Worm (Caenorhabditis elegans) whole organism, L1 larva: ENCODE results near the gene dhgd-1.
A peak's percentile ranks its signal among the peaks of the same experiment; 100 is the strongest.
"Not testable (repeated sequence)": the region's sequence is repeated elsewhere in the genome, so short reads cannot be mapped to it uniquely, and the experiment has no call there.

Experiments
- C04F5.9 ChIP-seq: sonication (generic microtip); optimal IDR thresholded peaks from 2 replicates; lab custom pipeline; 2016; ENCODE audit warnings: missing genetic modification characterization, missing compliant biosample characterization
- F16B12.6 ChIP-seq: fragments of 150-350 bp; optimal IDR thresholded peaks from 2 replicates; lab custom pipeline; 2014; ENCODE audit warnings: missing biosample characterization, missing genetic modification characterization
- aly-2 ChIP-seq: fragments of 150-350 bp; optimal IDR thresholded peaks from 2 replicates; lab custom pipeline; 2014; ENCODE audit warnings: missing biosample characterization, missing genetic modification characterization
- ama-1 ChIP-seq: fragments of 150-350 bp; optimal IDR thresholded peaks from 2 replicates; lab custom pipeline; 2014
- blmp-1 ChIP-seq: fragments of 150-350 bp; optimal IDR thresholded peaks from 2 replicates; lab custom pipeline; 2014; ENCODE audit warnings: missing biosample characterization, missing genetic modification characterization
- ceh-63 ChIP-seq: fragments of 200-800 bp; sonication (Bioruptor generic); optimal IDR thresholded peaks from 2 replicates; lab custom pipeline; 2018; ENCODE audit warnings: mild to moderate bottlenecking, missing genetic modification characterization, missing compliant biosample characterization
- ceh-8 ChIP-seq: fragments of 200-800 bp; sonication (Bioruptor generic); optimal IDR thresholded peaks from 2 replicates; lab custom pipeline; 2018; ENCODE audit warnings: mild to moderate bottlenecking, missing genetic modification characterization, moderate library complexity, missing compliant biosample characterization
- ceh-82 ChIP-seq, 3 experiments: fragments of 150-350 bp in 1 of 3; sonication (generic microtip) in 2 of 3; optimal IDR thresholded peaks; 2 replicates each; lab custom pipeline; 2014 to 2017; ENCODE audit warnings: missing biosample characterization in 3 of 3, missing genetic modification characterization in 3 of 3
- ceh-88 ChIP-seq: fragments of 200-800 bp; sonication (Bioruptor generic); IDR thresholded peaks from 2 replicates; pipeline ENCODE4 v1.3.6; 2022; ENCODE audit warnings: missing genetic modification characterization, missing compliant biosample characterization
- ceh-90 ChIP-seq: sonication (generic microtip); optimal IDR thresholded peaks from 2 replicates; lab custom pipeline; 2016; ENCODE audit warnings: missing genetic modification characterization, missing compliant biosample characterization
- ces-1 ChIP-seq: fragments of 150-350 bp; optimal IDR thresholded peaks from 2 replicates; lab custom pipeline; 2014; ENCODE audit warnings: missing biosample characterization, missing genetic modification reagents, missing genetic modification characterization
- efl-1 ChIP-seq, 4 experiments: fragments of 150-350 bp; optimal IDR thresholded peaks in 3 of 4; peaks in 1 of 4; 1 replicate in 1 of 4; 2 replicates in 3 of 4; lab custom pipeline; 2014; ENCODE audit warnings: missing biosample characterization in 2 of 4, missing genetic modification characterization in 2 of 4, missing genetic modification reagents in 2 of 4
- efl-3 ChIP-seq: fragments of 200-800 bp; sonication (Bioruptor generic); optimal IDR thresholded peaks from 2 replicates; lab custom pipeline; 2018; ENCODE audit warnings: mild to moderate bottlenecking, missing genetic modification characterization, missing compliant biosample characterization
- egl-27 ChIP-seq, 2 experiments: fragments of 150-350 bp in 1 of 2; sonication (generic microtip); optimal IDR thresholded peaks; 3 replicates each; lab custom pipeline; 2017 to 2018; ENCODE audit warnings: missing biosample characterization in 2 of 2, missing genetic modification characterization in 2 of 2, missing genetic modification reagents in 2 of 2
- elt-2 ChIP-seq: sonication (generic microtip); optimal IDR thresholded peaks from 2 replicates; lab custom pipeline; 2016; ENCODE audit warnings: missing genetic modification characterization, mild to moderate bottlenecking, inconsistent platforms, missing compliant biosample characterization, missing genetic modification reagents
- elt-3 ChIP-seq, 6 experiments: fragments of 150-350 bp in 1 of 6; sonication (generic microtip); optimal IDR thresholded peaks; 2 replicates each; lab custom pipeline; 2017 to 2018; ENCODE audit warnings: missing biosample characterization in 6 of 6, missing genetic modification characterization in 6 of 6, inconsistent platforms in 1 of 6
- ets-5 ChIP-seq: fragments of 200-800 bp; sonication (Bioruptor generic); IDR thresholded peaks from 2 replicates; pipeline ENCODE4 v1.3.6; 2022; ENCODE audit warnings: missing genetic modification characterization, missing compliant biosample characterization
- fkh-4 ChIP-seq: sonication (generic microtip); optimal IDR thresholded peaks from 2 replicates; lab custom pipeline; 2016; ENCODE audit warnings: missing compliant biosample characterization, missing genetic modification characterization, borderline replicate concordance
- fos-1 ChIP-seq: fragments of 150-350 bp; optimal IDR thresholded peaks from 2 replicates; lab custom pipeline; 2014; ENCODE audit warnings: missing biosample characterization, missing genetic modification characterization
- hlh-17 ChIP-seq: fragments of 200-800 bp; sonication (Bioruptor generic); optimal IDR thresholded peaks from 2 replicates; lab custom pipeline; 2018; ENCODE audit warnings: missing genetic modification characterization, mild to moderate bottlenecking, missing compliant biosample characterization, moderate library complexity, borderline replicate concordance
- hlh-4 ChIP-seq: sonication (generic microtip); optimal IDR thresholded peaks from 2 replicates; lab custom pipeline; 2016; ENCODE audit warnings: mild to moderate bottlenecking, missing genetic modification characterization, missing compliant biosample characterization
- irx-1 ChIP-seq: sonication (generic microtip); optimal IDR thresholded peaks from 2 replicates; lab custom pipeline; 2016; ENCODE audit warnings: missing genetic modification characterization, missing compliant biosample characterization
- jun-1 ChIP-seq: fragments of 150-350 bp; optimal IDR thresholded peaks from 2 replicates; lab custom pipeline; 2014; ENCODE audit warnings: missing biosample characterization, missing genetic modification reagents, missing genetic modification characterization
- lin-13 ChIP-seq: fragments of 150-350 bp; optimal IDR thresholded peaks from 2 replicates; lab custom pipeline; 2014; ENCODE audit warnings: missing biosample characterization, missing genetic modification reagents, missing genetic modification characterization
- lin-15B ChIP-seq: fragments of 150-350 bp; sonication (generic microtip); optimal IDR thresholded peaks from 3 replicates; lab custom pipeline; 2014; ENCODE audit warnings: missing biosample characterization, missing genetic modification characterization
- lin-35 ChIP-seq, 2 experiments: fragments of 150-350 bp; optimal IDR thresholded peaks; 2 replicates each; lab custom pipeline; 2014; ENCODE audit warnings: missing biosample characterization in 2 of 2, missing genetic modification characterization in 2 of 2, missing genetic modification reagents in 2 of 2
- lin-39 ChIP-seq: fragments of 150-350 bp; optimal IDR thresholded peaks from 2 replicates; lab custom pipeline; 2014; ENCODE audit warnings: missing biosample characterization, missing genetic modification reagents, missing genetic modification characterization
- lsy-2 ChIP-seq, 2 experiments: fragments of 150-350 bp; optimal IDR thresholded peaks; 2 replicates each; lab custom pipeline; 2014; ENCODE audit warnings: missing biosample characterization in 2 of 2, missing genetic modification characterization in 2 of 2
- mdl-1 ChIP-seq, 2 experiments: fragments of 150-350 bp; optimal IDR thresholded peaks; 2 replicates each; lab custom pipeline; 2014 to 2017; ENCODE audit warnings: missing biosample characterization in 2 of 2, missing genetic modification characterization in 2 of 2, inconsistent platforms in 1 of 2
- mep-1 ChIP-seq: fragments of 150-350 bp; optimal IDR thresholded peaks from 2 replicates; lab custom pipeline; 2014; ENCODE audit warnings: missing biosample characterization, missing genetic modification characterization
- nhr-11 ChIP-seq: fragments of 150-350 bp; optimal IDR thresholded peaks from 2 replicates; lab custom pipeline; 2014; ENCODE audit warnings: missing biosample characterization, missing genetic modification characterization
- nhr-12 ChIP-seq: sonication (generic microtip); optimal IDR thresholded peaks from 2 replicates; lab custom pipeline; 2017; ENCODE audit warnings: missing biosample characterization, missing genetic modification characterization
- nhr-19 ChIP-seq: fragments of 200-800 bp; sonication (Bioruptor generic); conservative IDR thresholded peaks from 2 replicates; pipeline ENCODE4 v1.3.6; 2022; ENCODE audit warnings: missing genetic modification characterization, missing compliant biosample characterization
- nhr-20 ChIP-seq: sonication (generic microtip); optimal IDR thresholded peaks from 2 replicates; lab custom pipeline; 2016; ENCODE audit warnings: mild to moderate bottlenecking, missing genetic modification characterization, missing compliant biosample characterization
- nhr-47 ChIP-seq: sonication (generic microtip); optimal IDR thresholded peaks from 2 replicates; lab custom pipeline; 2016; ENCODE audit warnings: mild to moderate bottlenecking, missing genetic modification characterization, moderate library complexity, missing compliant biosample characterization
- nhr-71 ChIP-seq: sonication (generic microtip); optimal IDR thresholded peaks from 2 replicates; lab custom pipeline; 2016; ENCODE audit warnings: mild to moderate bottlenecking, missing genetic modification characterization, moderate library complexity, missing compliant biosample characterization
- nhr-84 ChIP-seq: sonication (generic microtip); optimal IDR thresholded peaks from 2 replicates; lab custom pipeline; 2017; ENCODE audit warnings: missing biosample characterization, missing genetic modification characterization
- nhr-85 ChIP-seq: sonication (generic microtip); peaks from one replicate; lab custom pipeline; 2016; ENCODE audit warnings: missing genetic modification characterization, inconsistent platforms, missing compliant biosample characterization
- nhr-90 ChIP-seq: sonication (generic microtip); optimal IDR thresholded peaks from 2 replicates; lab custom pipeline; 2016; ENCODE audit warnings: mild to moderate bottlenecking, missing genetic modification characterization, missing compliant biosample characterization; ENCODE audit not compliant: poor library complexity
- pag-3 ChIP-seq: sonication (generic microtip); optimal IDR thresholded peaks from 2 replicates; lab custom pipeline; 2017; ENCODE audit warnings: missing genetic modification characterization, mild to moderate bottlenecking, missing compliant biosample characterization, antibody characterized with exemption, borderline replicate concordance; ENCODE audit not compliant: insufficient read depth
- skn-1 ChIP-seq: fragments of 150-350 bp; optimal IDR thresholded peaks from 2 replicates; lab custom pipeline; 2014; ENCODE audit warnings: missing biosample characterization, missing genetic modification characterization
- snu-23 ChIP-seq: sonication (generic microtip); optimal IDR thresholded peaks from 2 replicates; lab custom pipeline; 2016; ENCODE audit warnings: missing genetic modification characterization, missing compliant biosample characterization
- sup-37 ChIP-seq: fragments of 200-800 bp; sonication (Bioruptor generic); optimal IDR thresholded peaks from 2 replicates; lab custom pipeline; 2018; ENCODE audit warnings: mild to moderate bottlenecking, missing genetic modification characterization, missing compliant biosample characterization
- swsn-7 ChIP-seq: sonication (generic microtip); optimal IDR thresholded peaks from 2 replicates; lab custom pipeline; 2016; ENCODE audit warnings: missing genetic modification characterization, missing compliant biosample characterization
- tlp-1 ChIP-seq: fragments of 150-350 bp; optimal IDR thresholded peaks from 2 replicates; lab custom pipeline; 2014; ENCODE audit warnings: missing biosample characterization, missing genetic modification characterization
- unc-130 ChIP-seq: fragments of 150-350 bp; optimal IDR thresholded peaks from 2 replicates; lab custom pipeline; 2017; ENCODE audit warnings: missing biosample characterization, missing genetic modification characterization, inconsistent platforms
- unc-30 ChIP-seq: sonication (generic microtip); optimal IDR thresholded peaks from 2 replicates; lab custom pipeline; 2017; ENCODE audit warnings: missing biosample characterization, missing genetic modification characterization
- unc-62 ChIP-seq: fragments of 150-350 bp; optimal IDR thresholded peaks from 2 replicates; lab custom pipeline; 2014; ENCODE audit warnings: missing biosample characterization, missing genetic modification reagents, missing genetic modification characterization

Gene dhgd-1

DNA sequence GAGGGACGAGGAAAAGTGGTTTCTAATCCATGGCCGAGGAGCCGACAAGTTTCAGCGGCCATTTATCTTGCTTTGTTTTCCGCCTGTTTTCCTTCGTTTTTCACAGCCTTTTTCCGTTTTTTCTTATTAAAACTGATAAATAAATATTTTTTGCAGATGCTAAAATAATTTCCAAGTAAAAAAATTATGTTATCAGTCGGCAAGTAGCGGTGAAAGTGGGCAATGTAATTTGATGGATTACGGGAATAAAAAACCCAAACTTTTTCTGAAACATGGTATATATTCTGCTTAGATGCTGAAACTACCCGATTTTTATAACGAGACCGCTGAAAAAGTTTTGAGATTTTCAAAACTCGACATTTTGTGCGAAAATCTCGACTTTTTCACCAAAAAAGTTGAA, at the start of gene dhgd-1:
Gene dhgd-1, minus strand, starts transcription at position 101 of the 400 bp plus-strand sequence.
- not testable (repeated sequence) for TF ChIP-seq nhr-12; nhr-71 (tag; lab: Kevin White, UChicago); pag-3 (tag; lab: Kevin White, UChicago)

DNA sequence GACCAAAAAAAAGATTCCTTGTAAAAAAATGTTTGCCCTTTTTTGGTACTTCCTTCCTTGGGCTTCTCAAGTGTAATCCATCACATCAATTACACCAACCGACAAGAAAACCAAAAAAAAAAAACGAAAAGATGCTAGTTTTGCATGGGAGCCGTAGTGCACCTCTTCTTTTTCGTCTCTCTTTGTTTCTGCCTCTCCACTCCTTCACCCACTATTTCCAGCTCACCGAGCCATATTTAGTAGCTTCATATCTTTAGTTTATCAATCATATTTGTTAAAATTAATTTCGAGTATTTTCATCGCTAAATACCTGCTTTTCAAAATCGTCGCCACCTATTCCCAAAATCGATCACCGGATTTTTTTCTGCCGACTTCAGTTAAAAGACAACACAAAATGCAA, 48.8 kb upstream of the dhgd-1 start, which contains the start of gene F07A11.4:
Gene F07A11.4, plus strand, starts transcription at position 301 of the 400 bp plus-strand sequence.
- TF ChIP-seq aly-2 (tag; lab: Kevin White, UChicago) (no peak), ceh-88 (GFP tag; lab: Robert Waterston, UW) (no peak), fos-1 (tag; lab: Kevin White, UChicago) (no peak), ets-5 (no peak), ceh-90 (tag; lab: Kevin White, UChicago) (no peak), ceh-8 (no peak), mdl-1 (tag; optimal IDR thresholded peaks at IDR 0.05; lab: Kevin White, UChicago) (no peak), unc-130 (tag; lab: Kevin White, UChicago) (no peak), lin-13 (GFP tag; lab: Kevin White, UChicago) (no peak), hlh-17 (GFP tag; lab: Kevin White, UChicago) (no peak), ceh-82 (tag; optimal IDR thresholded peaks at IDR 0.05; lab: Kevin White, UChicago) (no peak), ama-1 (no peak)

ce11 chrII:11599751-11600150, 47.9 kb upstream of the dhgd-1 start, which contains the start of gene npp-5:
TSS of gene npp-5 (minus strand) at chrII:11599809.
- no peak for TF ChIP-seq elt-3 (tag; optimal IDR thresholded peaks at IDR 0.05; lab: Kevin White, UChicago)
- peak; percentile 24 for TF ChIP-seq nhr-47 (tag; lab: Kevin White, UChicago)
- TF ChIP-seq jun-1 (tag; lab: Kevin White, UChicago) = no peak
- no peak for TF ChIP-seq efl-3
- TF ChIP-seq nhr-84 (tag; lab: Kevin White, UChicago) = no peak
- TF ChIP-seq nhr-71 (tag; lab: Kevin White, UChicago) = peak; percentile 52
- peak; percentile 52 for TF ChIP-seq nhr-85
- no peak for TF ChIP-seq elt-2 (tag; lab: Kevin White, UChicago)
- no peak for TF ChIP-seq unc-30 (tag; lab: Kevin White, UChicago)
- TF ChIP-seq unc-62 (GFP tag; lab: Kevin White, UChicago) = no peak
- no peak for TF ChIP-seq C04F5.9 (tag; lab: Kevin White, UChicago)
- no peak for TF ChIP-seq nhr-11
- TF ChIP-seq F16B12.6 = no peak
- TF ChIP-seq mdl-1 (tag; optimal IDR thresholded peaks at IDR 0.05; lab: Kevin White, UChicago) = no peak
- TF ChIP-seq blmp-1 (tag; lab: Kevin White, UChicago) = peak; percentile 31
- TF ChIP-seq swsn-7 (tag; lab: Kevin White, UChicago) = no peak
- peak in 1 of 3 experiments; percentile 4 for TF ChIP-seq ceh-82 (tag; optimal IDR thresholded peaks at IDR 0.05; lab: Kevin White, UChicago)
- no peak for TF ChIP-seq lin-39 (tag; lab: Kevin White, UChicago)
- TF ChIP-seq tlp-1 (tag; lab: Kevin White, UChicago) = no peak
- TF ChIP-seq fkh-4 (tag; lab: Kevin White, UChicago) = no peak
- no peak for TF ChIP-seq ama-1
- TF ChIP-seq irx-1 (tag; lab: Kevin White, UChicago) = no peak
- TF ChIP-seq sup-37 (GFP tag; lab: Kevin White, UChicago) = no peak
- TF ChIP-seq unc-130 (tag; lab: Kevin White, UChicago) = no peak
- TF ChIP-seq lsy-2 (tag; optimal IDR thresholded peaks at IDR 0.05; lab: Kevin White, UChicago) = peak; percentile 20 to 65
- TF ChIP-seq hlh-4 (tag; lab: Kevin White, UChicago) = no peak
- TF ChIP-seq ceh-63 (GFP tag; lab: Kevin White, UChicago) = no peak
- TF ChIP-seq efl-1 (optimal IDR thresholded peaks at IDR 0.05; lab: Kevin White, UChicago) = peak; percentile 69 to 90
- TF ChIP-seq efl-1 (GFP tag; optimal IDR thresholded peaks at IDR 0.05 in 1 of 2; lab: Kevin White, UChicago) = peak; percentile 91 to 99
- no peak for TF ChIP-seq nhr-20 (tag; lab: Kevin White, UChicago)
- TF ChIP-seq egl-27 (tag; optimal IDR thresholded peaks at IDR 0.05; lab: Kevin White, UChicago) = no peak
- no peak for TF ChIP-seq fos-1 (tag; lab: Kevin White, UChicago)
- no peak for TF ChIP-seq nhr-19 (GFP tag; lab: Robert Waterston, UW)
- TF ChIP-seq lin-35 (GFP tag; optimal IDR thresholded peaks at IDR 0.05; lab: Kevin White, UChicago) = peak; percentile 78 to 96
- TF ChIP-seq snu-23 (GFP tag; lab: Kevin White, UChicago) = peak; percentile 20
- TF ChIP-seq mep-1 = no peak
- TF ChIP-seq skn-1 (tag; lab: Kevin White, UChicago) = peak; percentile 22
- TF ChIP-seq nhr-90 (tag; lab: Kevin White, UChicago) = no peak
- no peak for TF ChIP-seq ceh-90 (tag; lab: Kevin White, UChicago)
- TF ChIP-seq lin-15B (tag; lab: Kevin White, UChicago) = peak; percentile 20
- no peak for TF ChIP-seq ces-1 (GFP tag; lab: Kevin White, UChicago)
- TF ChIP-seq hlh-17 (GFP tag; lab: Kevin White, UChicago) = no peak
